Fruit fly (Drosophila melanogaster) whole organism: ENCODE measurements around the gene brk.

Experiments
- CG8478 ChIP-seq: fragments of >200 bp; optimal IDR thresholded peaks from 2 replicates; lab custom pipeline; 2018; ENCODE audit warnings: inconsistent platforms
- Dll ChIP-seq: fragments of >200 bp; optimal IDR thresholded peaks from 2 replicates; lab custom pipeline; 2017
- EcR ChIP-seq, 2 experiments: fragments of >200 bp; optimal IDR thresholded peaks; 2 replicates each; lab custom pipeline; 2017; ENCODE audit warnings: missing biosample characterization in 2 of 2, missing genetic modification characterization in 2 of 2, missing genetic modification reagents in 2 of 2
- pan ChIP-seq: fragments of >200 bp; optimal IDR thresholded peaks from 2 replicates; lab custom pipeline; 2017
- psq ChIP-seq: fragments of >200 bp; optimal IDR thresholded peaks from 2 replicates; lab custom pipeline; 2017
- usp ChIP-seq: fragments of >200 bp; optimal IDR thresholded peaks from 2 replicates; lab custom pipeline; 2017; ENCODE audit warnings: missing biosample characterization, missing genetic modification characterization, mixed read lengths

DNA sequence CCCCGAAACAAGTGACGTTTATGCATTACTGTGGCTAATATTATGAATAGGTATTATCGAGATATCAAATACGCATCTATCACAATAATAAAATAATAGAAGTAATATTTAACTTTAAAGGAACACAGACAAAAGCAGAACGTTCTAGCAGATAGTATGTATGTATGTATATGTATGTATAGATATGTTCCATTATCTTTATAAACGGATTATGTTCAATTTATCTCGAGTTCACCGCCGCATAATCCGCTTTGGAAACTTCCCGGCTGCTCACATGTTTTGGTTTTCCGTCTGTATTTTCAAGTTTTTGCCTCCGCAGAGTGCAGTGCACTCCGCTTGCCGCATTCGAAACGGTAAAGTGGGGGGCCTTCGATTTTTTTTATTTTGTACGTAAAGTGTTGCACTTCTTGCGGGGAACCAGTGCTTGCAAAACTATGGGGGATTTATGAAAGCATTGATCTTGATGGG is 27.8 kb downstream of the brk start:
- TF ChIP-seq pan (lab: Kevin White, UChicago) (no peak), psq (lab: Kevin White, UChicago) (no peak), usp (GFP tag; lab: Kevin White, UChicago) (no peak), Dll (lab: Kevin White, UChicago) (no peak), EcR (GFP tag; optimal IDR thresholded peaks at IDR 0.05; lab: Kevin White, UChicago) (peak; percentile 11 to 70), CG8478 (lab: Kevin White, UChicago) (no peak)
